Worm (Caenorhabditis elegans) whole organism, L4 larva: ENCODE data around the gene Y82E9BR.3.
A peak's percentile ranks its signal among the peaks of the same experiment; 100 is the strongest.
"Not testable (repeated sequence)": the region's sequence is repeated elsewhere in the genome, so short reads cannot be mapped to it uniquely, and the experiment has no call there.

Experiments
- F10B5.3 ChIP-seq: sonication (generic microtip); optimal IDR thresholded peaks from 2 replicates; lab custom pipeline; 2016; ENCODE audit warnings: mild to moderate bottlenecking, missing genetic modification characterization, missing compliant biosample characterization
- F44E2.7 ChIP-seq: fragments of 200-800 bp; sonication (Bioruptor generic); IDR thresholded peaks from 2 replicates; pipeline ENCODE4 v2.1.2; 2022; ENCODE audit warnings: missing genetic modification characterization, missing compliant biosample characterization
- F49E8.2 ChIP-seq: sonication (generic microtip); optimal IDR thresholded peaks from 2 replicates; lab custom pipeline; 2016; ENCODE audit warnings: missing compliant biosample characterization, mild to moderate bottlenecking, missing genetic modification characterization, borderline replicate concordance
- aha-1 ChIP-seq: fragments of 150-350 bp; peaks from one replicate; lab custom pipeline; 2014; ENCODE audit warnings: missing biosample characterization, missing genetic modification characterization
- arid-1 ChIP-seq: fragments of 200-800 bp; sonication (Bioruptor generic); conservative IDR thresholded peaks from 2 replicates; pipeline ENCODE4 v1.3.6; 2022; ENCODE audit warnings: missing genetic modification reagents, missing genetic modification characterization, missing compliant biosample characterization
- attf-4 ChIP-seq: sonication (generic microtip); optimal IDR thresholded peaks from 3 replicates; lab custom pipeline; 2017; ENCODE audit warnings: missing biosample characterization, missing genetic modification characterization
- ceh-20 ChIP-seq: fragments of 200-800 bp; sonication (Bioruptor generic); IDR thresholded peaks from 2 replicates; pipeline ENCODE4 v1.3.6; 2022; ENCODE audit warnings: missing genetic modification reagents, missing genetic modification characterization, missing compliant biosample characterization
- ceh-28 ChIP-seq: fragments of 150-350 bp; optimal IDR thresholded peaks from 2 replicates; lab custom pipeline; 2014; ENCODE audit warnings: missing biosample characterization, missing genetic modification reagents, missing genetic modification characterization
- ctbp-1 ChIP-seq: fragments of 200-800 bp; sonication (Bioruptor generic); IDR thresholded peaks from 2 replicates; pipeline ENCODE4 v1.3.6; 2022; ENCODE audit warnings: missing genetic modification reagents, missing genetic modification characterization, missing compliant biosample characterization
- daf-12 ChIP-seq: fragments of 150-350 bp; optimal IDR thresholded peaks from 2 replicates; lab custom pipeline; 2014; ENCODE audit warnings: missing biosample characterization, missing genetic modification reagents, missing genetic modification characterization
- daf-19 ChIP-seq: fragments of 200-800 bp; sonication (Bioruptor generic); conservative IDR thresholded peaks from 2 replicates; pipeline ENCODE4 v1.3.6; 2022; ENCODE audit warnings: missing genetic modification characterization, missing compliant biosample characterization
- dmd-8 ChIP-seq: fragments of 200-800 bp; sonication (Bioruptor generic); IDR thresholded peaks from 2 replicates; pipeline ENCODE4 v1.3.6; 2022; ENCODE audit warnings: missing genetic modification characterization, missing compliant biosample characterization
- dmd-9 ChIP-seq: fragments of 200-800 bp; sonication (Bioruptor generic); IDR thresholded peaks from 2 replicates; pipeline ENCODE4 v1.3.6; 2022; ENCODE audit warnings: missing genetic modification reagents, missing genetic modification characterization, missing compliant biosample characterization
- dpl-1 ChIP-seq: fragments of 150-350 bp; optimal IDR thresholded peaks from 2 replicates; lab custom pipeline; 2014; ENCODE audit warnings: missing biosample characterization, missing genetic modification reagents, missing genetic modification characterization
- duxl-1 ChIP-seq: sonication (generic microtip); optimal IDR thresholded peaks from 2 replicates; lab custom pipeline; 2016; ENCODE audit warnings: mild to moderate bottlenecking, missing genetic modification characterization, moderate library complexity, missing compliant biosample characterization; ENCODE audit not compliant: poor library complexity
- gei-8 ChIP-seq: fragments of 200-800 bp; sonication (Bioruptor generic); optimal IDR thresholded peaks from 2 replicates; lab custom pipeline; 2018; ENCODE audit warnings: mild to moderate bottlenecking, missing genetic modification characterization, missing compliant biosample characterization
- lim-7 ChIP-seq: fragments of 200-800 bp; sonication (Bioruptor generic); IDR thresholded peaks from 2 replicates; pipeline ENCODE4 v1.3.6; 2022; ENCODE audit warnings: missing genetic modification characterization, missing compliant biosample characterization
- lin-1 ChIP-seq: fragments of 200-800 bp; sonication (Bioruptor generic); IDR thresholded peaks from 2 replicates; pipeline ENCODE4 v1.3.6; 2022; ENCODE audit warnings: missing genetic modification reagents, missing genetic modification characterization, missing compliant biosample characterization
- lin-39 ChIP-seq: fragments of 150-350 bp; optimal IDR thresholded peaks from 2 replicates; lab custom pipeline; 2014; ENCODE audit warnings: missing biosample characterization, missing genetic modification reagents, missing genetic modification characterization
- lir-3 ChIP-seq: sonication (generic microtip); optimal IDR thresholded peaks from 2 replicates; lab custom pipeline; 2016; ENCODE audit warnings: mild to moderate bottlenecking, missing genetic modification characterization, missing compliant biosample characterization
- nhr-11 ChIP-seq: fragments of 150-350 bp; optimal IDR thresholded peaks from 2 replicates; lab custom pipeline; 2014; ENCODE audit warnings: missing biosample characterization, missing genetic modification characterization
- nhr-42 ChIP-seq: fragments of 200-800 bp; sonication (Bioruptor generic); IDR thresholded peaks from 2 replicates; pipeline ENCODE4 v1.3.6; 2022; ENCODE audit warnings: missing genetic modification characterization, missing compliant biosample characterization
- nhr-6 ChIP-seq: fragments of 150-350 bp; optimal IDR thresholded peaks from 2 replicates; lab custom pipeline; 2014; ENCODE audit warnings: missing biosample characterization, missing genetic modification characterization
- nhr-76 ChIP-seq: fragments of 150-350 bp; optimal IDR thresholded peaks from 2 replicates; lab custom pipeline; 2014; ENCODE audit warnings: missing biosample characterization, missing genetic modification characterization
- nhr-77 ChIP-seq: fragments of 150-350 bp; optimal IDR thresholded peaks from 2 replicates; lab custom pipeline; 2014; ENCODE audit warnings: missing biosample characterization, missing genetic modification characterization
- php-3 ChIP-seq: fragments of 200-800 bp; sonication (Bioruptor generic); IDR thresholded peaks from 2 replicates; pipeline ENCODE4 v1.3.6; 2022; ENCODE audit warnings: missing genetic modification reagents, missing genetic modification characterization, missing compliant biosample characterization
- sdz-12 ChIP-seq: fragments of 200-800 bp; sonication (Bioruptor generic); optimal IDR thresholded peaks from 2 replicates; lab custom pipeline; 2018; ENCODE audit warnings: mild to moderate bottlenecking, missing genetic modification characterization, missing compliant biosample characterization
- set-16 ChIP-seq: fragments of 200-800 bp; sonication (Bioruptor generic); IDR thresholded peaks from 2 replicates; pipeline ENCODE4 v1.3.6; 2022; ENCODE audit warnings: missing genetic modification reagents, missing genetic modification characterization, missing compliant biosample characterization
- snpc-1.2 ChIP-seq: fragments of 200-800 bp; sonication (Bioruptor generic); IDR thresholded peaks from 2 replicates; pipeline ENCODE4 v1.3.6; 2022; ENCODE audit warnings: missing genetic modification reagents, missing genetic modification characterization, missing compliant biosample characterization
- snpc-4 ChIP-seq: fragments of 150-350 bp; optimal IDR thresholded peaks from 2 replicates; lab custom pipeline; 2014; ENCODE audit warnings: missing biosample characterization, missing genetic modification characterization
- spr-1 ChIP-seq: sonication (generic microtip); optimal IDR thresholded peaks from 2 replicates; lab custom pipeline; 2016; ENCODE audit warnings: mild to moderate bottlenecking, missing genetic modification characterization, missing compliant biosample characterization
- spr-3 ChIP-seq: fragments of 200-800 bp; sonication (Bioruptor generic); optimal IDR thresholded peaks from 2 replicates; lab custom pipeline; 2018; ENCODE audit warnings: mild to moderate bottlenecking, missing genetic modification characterization, missing compliant biosample characterization
- unc-130 ChIP-seq: sonication (generic microtip); optimal IDR thresholded peaks from 2 replicates; lab custom pipeline; 2016; ENCODE audit warnings: missing genetic modification reagents, missing genetic modification characterization, missing compliant biosample characterization
- unc-62 ChIP-seq, 3 experiments: fragments of 150-350 bp in 1 of 3; sonication (generic microtip); optimal IDR thresholded peaks in 2 of 3; peaks in 1 of 3; 1 replicate in 1 of 3; 2 replicates in 2 of 3; lab custom pipeline; 2014 to 2017; ENCODE audit warnings: missing biosample characterization in 3 of 3, missing genetic modification characterization in 3 of 3, missing genetic modification reagents in 3 of 3, missing genotype in 1 of 3
- zag-1 ChIP-seq: fragments of 150-350 bp; optimal IDR thresholded peaks from 2 replicates; lab custom pipeline; 2014; ENCODE audit warnings: missing biosample characterization, missing genetic modification characterization

Y82E9BR.3 gene

DNA sequence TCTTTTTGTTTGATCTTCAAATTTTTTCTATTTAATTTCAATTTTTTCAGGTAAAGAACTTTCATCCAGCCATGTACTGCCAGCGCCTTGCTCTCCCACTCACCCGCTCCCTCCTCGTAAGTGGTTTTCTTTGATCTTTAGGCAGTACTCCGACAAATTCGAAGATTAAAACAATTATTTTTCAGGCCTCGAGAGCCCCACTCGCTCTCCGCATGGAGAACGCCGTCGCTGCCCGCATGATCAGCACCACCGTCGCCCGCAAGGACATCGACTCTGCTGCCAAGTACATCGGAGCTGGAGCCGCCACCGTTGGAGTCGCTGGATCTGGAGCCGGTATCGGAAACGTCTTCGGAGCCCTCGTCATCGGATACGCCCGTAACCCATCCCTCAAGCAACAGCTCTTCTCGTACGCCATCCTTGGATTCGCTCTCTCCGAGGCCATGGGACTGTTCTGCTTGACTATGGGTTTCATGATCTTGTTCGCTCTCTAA, at the start of gene Y82E9BR.3:
Y82E9BR.3 (plus strand) TSS at position 51 of the 491 bp plus-strand sequence.
- TF ChIP-seq nhr-76 (tag; lab: Kevin White, UChicago) (no peak), dmd-9 (GFP tag; lab: Robert Waterston, UW) (no peak), lin-39 (tag; lab: Kevin White, UChicago) (no peak), spr-1 (tag; lab: Kevin White, UChicago) (no peak), F10B5.3 (tag; lab: Kevin White, UChicago) (no peak), snpc-1.2 (GFP tag; lab: Robert Waterston, UW) (0 out of 2 replicates have a peak, but pooled peaks have one; percentile 14), dpl-1 (GFP tag; lab: Kevin White, UChicago) (no peak), ctbp-1 (GFP tag; lab: Robert Waterston, UW) (no peak), gei-8 (GFP tag; lab: Kevin White, UChicago) (no peak), aha-1 (tag; lab: Kevin White, UChicago) (peak; percentile 41), daf-12 (no peak), spr-3 (GFP tag; lab: Kevin White, UChicago) (no peak), duxl-1 (no peak), F49E8.2 (no peak), set-16 (peak; percentile 94), ceh-28 (tag; lab: Kevin White, UChicago) (no peak), zag-1 (tag; lab: Kevin White, UChicago) (no peak), nhr-77 (no peak), arid-1 (GFP tag; lab: Robert Waterston, UW) (no peak), php-3 (GFP tag; lab: Robert Waterston, UW) (no peak), lim-7 (peak; percentile 27; the same call in 1 of the 2 replicates), sdz-12 (GFP tag; lab: Kevin White, UChicago) (no peak), attf-4 (tag; lab: Kevin White, UChicago) (no peak)
- TF ChIP-seq, all 104 proteins: peak for 4

DNA sequence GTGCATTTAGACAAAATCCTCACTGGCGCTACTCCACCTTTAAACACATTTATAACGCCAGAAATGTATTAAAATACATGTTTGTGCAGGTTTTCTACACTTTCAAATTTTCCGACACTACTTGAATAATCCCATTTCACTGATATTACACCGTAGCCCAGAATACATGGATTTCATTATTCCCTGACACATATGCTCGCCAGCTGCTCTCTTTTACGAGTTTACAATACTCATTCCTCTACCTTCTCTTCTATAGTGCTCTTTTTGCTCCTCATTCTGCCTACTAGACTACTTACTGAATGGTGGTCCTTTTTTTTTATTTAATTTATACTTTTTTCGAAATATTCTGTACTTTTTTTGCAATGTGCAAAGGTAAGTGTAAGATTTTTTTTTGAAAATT, 46.4 kb upstream of the Y82E9BR.3 start:
- TF ChIP-seq zag-1 (tag; lab: Kevin White, UChicago) (no peak), lin-39 (tag; lab: Kevin White, UChicago) (no peak), dmd-8 (GFP tag; lab: Robert Waterston, UW) (no peak), set-16 (no peak), lin-1 (GFP tag; lab: Robert Waterston, UW) (no peak), nhr-6 (tag; lab: Kevin White, UChicago) (no peak), F44E2.7 (GFP tag; lab: Robert Waterston, UW) (no peak), daf-19 (GFP tag; lab: Robert Waterston, UW) (no peak), unc-130 (no peak), nhr-42 (no peak)
- TF ChIP-seq, all 104 proteins: peak for 0

DNA sequence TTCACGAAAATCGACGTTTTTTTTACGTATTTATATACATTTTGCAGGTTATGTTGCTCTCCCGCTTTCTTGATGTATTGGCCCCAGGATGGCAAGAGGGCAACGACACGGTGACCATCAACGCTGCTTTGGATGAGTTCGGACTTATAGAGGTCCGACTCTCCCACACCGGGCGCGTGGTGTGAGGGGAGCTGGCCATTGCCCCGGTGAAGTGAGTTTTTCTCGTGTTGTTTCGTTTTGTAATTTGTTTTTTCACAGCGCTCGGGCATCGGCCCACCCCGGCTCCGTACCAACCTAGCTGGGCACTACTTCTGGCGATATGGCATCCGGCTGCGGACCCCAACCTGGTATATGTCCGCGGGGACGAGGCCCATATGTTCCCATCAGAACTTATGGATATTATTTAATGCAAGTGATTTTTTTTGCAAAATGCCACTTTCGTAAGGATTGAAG, 44.6 kb upstream of the Y82E9BR.3 start, which contains the start of gene Y82E9BR.20:
Y82E9BR.20 (plus strand) TSS at position 51 of the 453 bp plus-strand sequence.
- no peak for TF ChIP-seq snpc-4 (tag; lab: Kevin White, UChicago)
- peak in 1 of 2 experiments; percentile 90 for TF ChIP-seq unc-62 (GFP tag; optimal IDR thresholded peaks at IDR 0.05 in 1 of 2; lab: Kevin White, UChicago)
- no peak for TF ChIP-seq unc-62 (tag; optimal IDR thresholded peaks at IDR 0.05; lab: Kevin White, UChicago)
- no peak for TF ChIP-seq lir-3 (tag; lab: Kevin White, UChicago)
- TF ChIP-seq nhr-11, result no peak

DNA sequence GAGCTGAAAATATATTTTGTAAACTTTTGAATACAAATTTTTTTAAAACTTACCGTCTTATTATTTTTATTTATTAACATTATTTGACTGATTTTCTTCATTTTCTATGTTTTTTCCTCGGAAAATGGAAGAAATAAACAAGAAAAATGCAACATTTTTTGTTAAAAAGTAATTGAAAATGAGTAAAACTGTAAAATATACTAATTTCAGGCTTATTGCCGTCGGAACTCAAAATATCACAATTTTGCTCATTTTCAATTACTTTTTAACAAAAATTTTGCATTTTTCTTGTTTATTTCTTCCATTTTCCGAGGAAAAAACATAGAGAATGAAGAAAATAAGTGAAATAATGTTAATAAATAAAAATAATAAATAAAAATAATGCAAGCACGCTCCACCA, 43.5 kb upstream of the Y82E9BR.3 start, which contains the start of gene Y82E9BR.10:
Y82E9BR.10 (minus strand) TSS at position 101 of the 400 bp plus-strand sequence.
- not testable (repeated sequence) for TF ChIP-seq php-3 (GFP tag; lab: Robert Waterston, UW); nhr-42; ceh-20 (GFP tag; lab: Robert Waterston, UW)
